Worm (Caenorhabditis elegans): ENCODE results near the gene clec-57.

The clec-57 gene

DNA sequence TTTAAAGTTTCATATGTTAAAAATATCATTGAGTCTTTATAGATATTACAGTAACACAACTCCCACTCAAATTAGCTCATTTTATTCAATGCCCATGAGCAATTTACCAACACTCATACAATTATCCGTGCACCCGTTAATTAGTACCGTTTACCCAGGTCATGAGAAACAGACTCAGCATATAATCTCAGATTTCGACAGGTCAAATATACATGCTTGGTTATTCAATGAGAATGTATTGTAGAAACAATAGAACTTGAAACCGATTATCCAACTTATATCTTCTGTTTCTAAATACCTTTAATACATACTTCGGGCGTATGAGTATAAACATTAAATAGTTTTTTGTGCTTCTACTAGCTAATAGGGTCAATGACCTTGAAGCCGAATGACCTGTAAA is 32.8 kb upstream of the clec-57 start:
- TF ChIP-seq ccch-3 (GFP tag; optimal IDR thresholded peaks at IDR 0.05), result no peak
- TF ChIP-seq lin-26 (GFP tag; IDR thresholded peaks at IDR 0.05), result no peak
- no peak for TF ChIP-seq Y53G8AR.9 (GFP tag; conservative IDR thresholded peaks at IDR 0.05)
- no peak for TF ChIP-seq sea-2 (GFP tag; IDR thresholded peaks at IDR 0.05)
- no peak for TF ChIP-seq ztf-18 (tag; optimal IDR thresholded peaks at IDR 0.05)
- no peak for TF ChIP-seq fkh-3 (tag; optimal IDR thresholded peaks at IDR 0.05)
- no peak for TF ChIP-seq T07F8.4 (tag; optimal IDR thresholded peaks at IDR 0.05)
- TF ChIP-seq let-526 (GFP tag; IDR thresholded peaks at IDR 0.05), result no peak
- TF ChIP-seq F55B11.4 (tag; optimal IDR thresholded peaks at IDR 0.05; ENCODE audit: borderline replicate concordance, insufficient read depth), result no peak

DNA sequence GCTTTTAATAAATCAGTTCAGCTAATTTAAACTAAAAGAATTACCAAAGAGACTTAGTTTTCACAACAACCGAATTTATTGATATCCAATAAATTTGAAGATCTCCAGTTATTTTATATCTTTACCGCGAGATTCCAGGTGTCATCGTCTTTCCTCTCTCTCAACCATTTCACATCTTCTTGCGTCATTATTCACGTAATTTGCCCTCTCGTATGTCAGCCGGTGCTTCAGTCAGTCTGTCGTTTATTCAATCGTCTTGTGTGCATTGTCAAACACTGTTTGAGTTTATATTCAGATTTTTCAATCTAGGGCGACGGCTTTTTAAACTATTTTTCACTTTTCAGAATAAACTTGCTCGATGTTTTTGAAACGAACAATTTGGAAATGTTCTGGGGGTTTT is 31.7 kb upstream of the clec-57 start:
- TF ChIP-seq snpc-1.1 (tag; optimal IDR thresholded peaks at IDR 0.05; ENCODE audit: insufficient read depth) (no peak), F23B12.7 (tag; optimal IDR thresholded peaks at IDR 0.05; ENCODE audit: insufficient read depth) (no peak), ceh-100 (GFP tag; IDR thresholded peaks at IDR 0.05) (no peak), atf-7 (tag; optimal IDR thresholded peaks at IDR 0.05) (no peak), akir-1 (GFP tag; optimal IDR thresholded peaks at IDR 0.05) (no peak), T07F8.4 (tag; optimal IDR thresholded peaks at IDR 0.05) (no peak), F57C9.4 (tag; optimal IDR thresholded peaks at IDR 0.05) (no peak), Y95B8A.8 (GFP tag; IDR thresholded peaks at IDR 0.05) (no peak), Y56A3A.18 (GFP tag; IDR thresholded peaks at IDR 0.05) (no peak), lin-35 (GFP tag; optimal IDR thresholded peaks at IDR 0.05) (no peak), lir-1 (GFP tag; conservative IDR thresholded peaks at IDR 0.05) (no peak), lin-54 (GFP tag; optimal IDR thresholded peaks at IDR 0.05) (no peak), sea-2 (GFP tag; IDR thresholded peaks at IDR 0.05) (no peak), dox-1 (GFP tag; IDR thresholded peaks at IDR 0.05) (no peak), nfyb-1 (GFP tag; IDR thresholded peaks at IDR 0.05) (no peak), mcd-1 (GFP tag; IDR thresholded peaks at IDR 0.05) (no peak), ztf-25 (GFP tag; IDR thresholded peaks at IDR 0.05) (no peak)

DNA sequence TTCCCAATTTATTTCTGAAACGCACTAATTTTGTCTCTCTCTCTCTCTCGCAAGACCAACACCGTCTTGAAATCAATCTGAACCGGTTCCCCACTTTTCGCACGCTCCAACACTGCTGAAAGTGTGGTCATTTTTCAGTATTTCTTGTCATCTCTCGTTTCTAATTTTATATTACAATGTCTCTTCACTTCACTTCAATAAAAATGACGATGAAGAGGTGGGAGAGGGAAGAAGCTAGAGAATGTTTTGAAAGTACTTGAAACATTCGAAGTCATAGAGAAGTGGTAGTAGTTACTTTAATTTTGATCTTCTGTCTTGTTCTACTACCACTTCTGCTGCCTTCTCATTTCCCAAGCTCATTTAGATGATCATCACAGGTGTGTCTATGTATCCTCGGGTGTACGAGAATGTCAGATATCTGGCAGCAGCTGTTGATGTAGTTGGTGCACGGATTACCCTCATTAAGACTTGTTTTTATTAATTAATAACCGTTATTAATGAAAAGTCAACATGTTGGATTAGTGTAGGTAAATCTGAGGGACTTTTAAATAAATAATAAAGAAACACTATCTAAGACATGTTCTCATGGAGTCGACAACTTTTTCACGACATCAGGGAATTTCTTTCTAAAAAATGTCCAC is 30.8 kb upstream of the clec-57 start:
- TF ChIP-seq mcd-1 (GFP tag; IDR thresholded peaks at IDR 0.05) (no peak), ceh-100 (GFP tag; IDR thresholded peaks at IDR 0.05) (no peak), repo-1 (tag; optimal IDR thresholded peaks at IDR 0.05) (no peak), hmg-1.2 (GFP tag; IDR thresholded peaks at IDR 0.05) (no peak), dpff-1 (tag; optimal IDR thresholded peaks at IDR 0.05) (no peak), C06A6.2 (GFP tag; conservative IDR thresholded peaks at IDR 0.05) (no peak), nfya-1 (tag; optimal IDR thresholded peaks at IDR 0.05; ENCODE audit: borderline replicate concordance, insufficient read depth) (no peak)

DNA sequence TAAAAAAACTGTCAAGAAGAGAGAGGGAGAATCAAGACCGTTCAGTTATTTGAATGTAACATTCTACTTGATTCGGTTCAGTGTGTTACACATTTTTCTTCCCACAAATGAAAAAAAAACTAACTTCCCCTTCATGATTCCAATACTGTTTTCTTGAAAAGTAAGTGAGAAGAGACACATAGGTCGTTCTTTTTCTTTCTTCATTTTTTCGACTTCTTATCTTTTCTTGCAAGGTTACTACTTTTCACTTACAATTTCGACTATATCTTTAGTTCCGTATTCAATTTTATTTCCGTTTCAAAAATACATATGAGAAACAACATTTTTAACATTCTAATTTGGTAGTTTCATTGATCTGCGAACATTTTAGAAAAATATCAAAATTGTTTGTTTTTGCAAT is 29.8 kb upstream of the clec-57 start:
- TF ChIP-seq attf-5 (GFP tag; optimal IDR thresholded peaks at IDR 0.05) (no peak), F57A8.1 (GFP tag; optimal IDR thresholded peaks at IDR 0.05) (no peak), cebp-2 (GFP tag; IDR thresholded peaks at IDR 0.05) (no peak), mcd-1 (GFP tag; IDR thresholded peaks at IDR 0.05) (no peak), dpl-1 (GFP tag; optimal IDR thresholded peaks at IDR 0.05) (no peak), dpff-1 (tag; optimal IDR thresholded peaks at IDR 0.05) (no peak), madf-8 (GFP tag; conservative IDR thresholded peaks at IDR 0.05) (no peak), lir-1 (GFP tag; conservative IDR thresholded peaks at IDR 0.05) (no peak), lin-54 (GFP tag; optimal IDR thresholded peaks at IDR 0.05) (no peak), tbx-9 (tag; optimal IDR thresholded peaks at IDR 0.05; ENCODE audit: borderline replicate concordance) (no peak), xnd-1 (tag; optimal IDR thresholded peaks at IDR 0.05) (no peak), hrde-1 (tag; optimal IDR thresholded peaks at IDR 0.05; ENCODE audit: borderline replicate concordance) (no peak), let-607 (tag; optimal IDR thresholded peaks at IDR 0.05) (no peak), snpc-1.3 (tag; optimal IDR thresholded peaks at IDR 0.05; ENCODE audit: insufficient read depth) (no peak), nhr-90 (tag; optimal IDR thresholded peaks at IDR 0.05) (no peak)

All from whole organism, young adult.